Worm (Caenorhabditis elegans) whole organism, L3 larva: ENCODE data around the gene ZK596.3.

Experiments used
- R02D3.7 ChIP-seq: fragments of 150-350 bp; optimal IDR thresholded peaks from 2 replicates; lab custom pipeline; 2014; ENCODE audit warnings: missing biosample characterization, missing genetic modification characterization
- ama-1 ChIP-seq: fragments of 150-350 bp; optimal IDR thresholded peaks from 2 replicates; lab custom pipeline; 2018
- ceh-82 ChIP-seq: fragments of 150-350 bp; optimal IDR thresholded peaks from 2 replicates; lab custom pipeline; 2014; ENCODE audit warnings: missing biosample characterization, missing genetic modification characterization
- ceh-9 ChIP-seq: sonication (generic microtip); optimal IDR thresholded peaks from 2 replicates; lab custom pipeline; 2018; ENCODE audit warnings: missing biosample characterization, missing genetic modification characterization
- daf-12 ChIP-seq: fragments of 150-350 bp; optimal IDR thresholded peaks from 2 replicates; lab custom pipeline; 2014; ENCODE audit warnings: missing biosample characterization, missing genetic modification reagents, missing genetic modification characterization
- egl-27 ChIP-seq: sonication (generic microtip); optimal IDR thresholded peaks from 4 replicates; lab custom pipeline; 2017; ENCODE audit warnings: missing biosample characterization, missing genetic modification reagents, missing genetic modification characterization
- egl-5 ChIP-seq: fragments of 150-350 bp; optimal IDR thresholded peaks from 2 replicates; lab custom pipeline; 2017; ENCODE audit warnings: missing biosample characterization, missing genetic modification reagents, missing genetic modification characterization, inconsistent platforms
- elt-2 ChIP-seq: sonication (generic microtip); optimal IDR thresholded peaks from 2 replicates; lab custom pipeline; 2016; ENCODE audit warnings: missing genetic modification reagents, mild to moderate bottlenecking, missing genetic modification characterization, missing compliant biosample characterization
- elt-3 ChIP-seq, 3 experiments: fragments of 150-350 bp in 1 of 3; sonication (generic microtip) in 2 of 3; optimal IDR thresholded peaks; 2 replicates in 2 of 3; 4 replicates in 1 of 3; lab custom pipeline; 2014 to 2017; ENCODE audit warnings: missing biosample characterization in 3 of 3, missing genetic modification characterization in 3 of 3
- eor-1 ChIP-seq, 2 experiments: fragments of 150-350 bp; optimal IDR thresholded peaks; 2 replicates each; lab custom pipeline; 2014 to 2018; ENCODE audit warnings: missing biosample characterization in 2 of 2, missing genetic modification characterization in 2 of 2
- fkh-10 ChIP-seq: sonication (generic microtip); optimal IDR thresholded peaks from 2 replicates; lab custom pipeline; 2017; ENCODE audit warnings: missing biosample characterization, missing genetic modification reagents, missing genetic modification characterization
- fkh-2 ChIP-seq: fragments of 150-350 bp; optimal IDR thresholded peaks from 2 replicates; lab custom pipeline; 2014; ENCODE audit warnings: missing biosample characterization, missing genetic modification reagents, missing genetic modification characterization
- hmg-11 ChIP-seq: sonication (generic microtip); optimal IDR thresholded peaks from 2 replicates; lab custom pipeline; 2016; ENCODE audit warnings: missing genetic modification characterization, missing compliant biosample characterization
- jun-1 ChIP-seq: fragments of 150-350 bp; optimal IDR thresholded peaks from 2 replicates; lab custom pipeline; 2014; ENCODE audit warnings: missing biosample characterization, missing genetic modification reagents, missing genetic modification characterization
- lin-15B ChIP-seq: fragments of 150-350 bp; optimal IDR thresholded peaks from 2 replicates; lab custom pipeline; 2014; ENCODE audit warnings: missing biosample characterization, missing genetic modification characterization
- lin-39 ChIP-seq: fragments of 150-350 bp; optimal IDR thresholded peaks from 2 replicates; lab custom pipeline; 2018; ENCODE audit warnings: missing biosample characterization, missing genetic modification reagents, missing genetic modification characterization
- lsy-12 ChIP-seq: sonication (generic microtip); optimal IDR thresholded peaks from 2 replicates; lab custom pipeline; 2016; ENCODE audit warnings: mild to moderate bottlenecking, missing genetic modification characterization, missing compliant biosample characterization
- mdl-1 ChIP-seq: fragments of 150-350 bp; optimal IDR thresholded peaks from 2 replicates; lab custom pipeline; 2014; ENCODE audit warnings: missing biosample characterization, missing genetic modification characterization
- mml-1 ChIP-seq: fragments of 150-350 bp; sonication (generic microtip); optimal IDR thresholded peaks from 3 replicates; lab custom pipeline; 2014; ENCODE audit warnings: missing biosample characterization, missing genetic modification characterization
- nfya-1 ChIP-seq: sonication (generic microtip); optimal IDR thresholded peaks from 2 replicates; lab custom pipeline; 2017; ENCODE audit warnings: missing genetic modification characterization, mild to moderate bottlenecking, missing compliant biosample characterization, antibody characterized with exemption, moderate library complexity; ENCODE audit not compliant: insufficient read depth
- nhr-11 ChIP-seq: fragments of 150-350 bp; optimal IDR thresholded peaks from 2 replicates; lab custom pipeline; 2014; ENCODE audit warnings: missing biosample characterization, missing genetic modification characterization
- nhr-12 ChIP-seq: fragments of 150-350 bp; optimal IDR thresholded peaks from 2 replicates; lab custom pipeline; 2014; ENCODE audit warnings: missing biosample characterization, missing genetic modification characterization
- nhr-23 ChIP-seq: fragments of 150-350 bp; optimal IDR thresholded peaks from 2 replicates; lab custom pipeline; 2014; ENCODE audit warnings: missing biosample characterization, missing genetic modification reagents, missing genetic modification characterization
- nhr-237 ChIP-seq: fragments of 150-350 bp; optimal IDR thresholded peaks from 2 replicates; lab custom pipeline; 2014; ENCODE audit warnings: missing biosample characterization, missing genetic modification characterization
- nhr-25 ChIP-seq: sonication (generic microtip); optimal IDR thresholded peaks from 2 replicates; lab custom pipeline; 2017; ENCODE audit warnings: missing biosample characterization, missing genetic modification characterization
- nhr-28 ChIP-seq: fragments of 150-350 bp; optimal IDR thresholded peaks from 2 replicates; lab custom pipeline; 2014; ENCODE audit warnings: missing biosample characterization, missing genetic modification characterization
- nhr-43 ChIP-seq: sonication (generic microtip); optimal IDR thresholded peaks from 2 replicates; lab custom pipeline; 2016; ENCODE audit warnings: mild to moderate bottlenecking, missing genetic modification characterization, missing compliant biosample characterization; ENCODE audit not compliant: poor library complexity, severe bottlenecking
- nhr-67 ChIP-seq: fragments of 150-350 bp; optimal IDR thresholded peaks from 2 replicates; lab custom pipeline; 2014; ENCODE audit warnings: missing biosample characterization, missing genetic modification characterization
- nhr-76 ChIP-seq: fragments of 150-350 bp; sonication (generic microtip); optimal IDR thresholded peaks from 5 replicates; lab custom pipeline; 2014; ENCODE audit warnings: missing biosample characterization, missing genetic modification characterization
- nhr-77 ChIP-seq: fragments of 150-350 bp; optimal IDR thresholded peaks from 2 replicates; lab custom pipeline; 2014; ENCODE audit warnings: missing biosample characterization, missing genetic modification characterization
- pha-4 ChIP-seq: fragments of 150-350 bp; optimal IDR thresholded peaks from 2 replicates; lab custom pipeline; 2014; ENCODE audit warnings: missing biosample characterization, missing genetic modification reagents, missing genetic modification characterization
- pqm-1 ChIP-seq: fragments of 150-350 bp; optimal IDR thresholded peaks from 2 replicates; lab custom pipeline; 2017; ENCODE audit warnings: missing biosample characterization, missing genetic modification characterization, inconsistent platforms
- skn-1 ChIP-seq: fragments of 150-350 bp; optimal IDR thresholded peaks from 2 replicates; lab custom pipeline; 2014; ENCODE audit warnings: missing biosample characterization, missing genetic modification characterization
- unc-39 ChIP-seq: sonication (generic microtip); optimal IDR thresholded peaks from 4 replicates; lab custom pipeline; 2017; ENCODE audit warnings: missing biosample characterization, missing genetic modification characterization
- zag-1 ChIP-seq: fragments of 150-350 bp; optimal IDR thresholded peaks from 2 replicates; lab custom pipeline; 2014; ENCODE audit warnings: missing biosample characterization, missing genetic modification characterization
- ztf-11 ChIP-seq: fragments of 150-350 bp; optimal IDR thresholded peaks from 2 replicates; lab custom pipeline; 2014; ENCODE audit warnings: missing biosample characterization, missing genetic modification characterization
- ztf-4 ChIP-seq: fragments of 150-350 bp; optimal IDR thresholded peaks from 2 replicates; lab custom pipeline; 2014; ENCODE audit warnings: missing biosample characterization, missing genetic modification characterization

ZK596.3 gene

DNA sequence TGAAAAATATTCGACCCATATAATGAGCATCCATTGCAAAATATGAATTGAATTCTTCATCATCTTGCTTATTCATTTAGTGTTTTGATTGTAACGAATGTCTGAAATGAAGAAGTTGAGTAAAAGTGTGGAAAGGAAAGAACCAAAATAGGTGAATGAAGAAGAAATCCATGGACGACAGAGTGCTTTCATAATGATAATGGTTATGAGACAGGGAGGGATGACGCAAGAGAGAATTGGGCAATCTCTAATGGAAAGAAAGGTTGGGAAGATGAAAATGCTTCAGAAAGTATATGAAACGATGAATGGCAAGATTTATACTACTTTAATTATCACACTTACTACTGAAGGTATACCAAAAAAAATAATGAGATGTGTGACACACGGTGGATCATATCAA lies at the start of gene ZK596.3:
TSS of gene ZK596.3 (minus strand) at position 101 of the 400 bp plus-strand sequence.
- TF ChIP-seq nhr-12 (tag; lab: Kevin White, UChicago) (no peak), pha-4 (tag; lab: Kevin White, UChicago) (no peak), ztf-4 (no peak), nhr-25 (tag; lab: Kevin White, UChicago) (no peak), elt-2 (tag; lab: Kevin White, UChicago) (no peak), nhr-76 (tag; lab: Kevin White, UChicago) (no peak), lsy-12 (tag; lab: Kevin White, UChicago) (no peak), mdl-1 (tag; lab: Kevin White, UChicago) (no peak), lin-15B (tag; lab: Kevin White, UChicago) (no peak), egl-5 (no peak), jun-1 (no peak)

DNA sequence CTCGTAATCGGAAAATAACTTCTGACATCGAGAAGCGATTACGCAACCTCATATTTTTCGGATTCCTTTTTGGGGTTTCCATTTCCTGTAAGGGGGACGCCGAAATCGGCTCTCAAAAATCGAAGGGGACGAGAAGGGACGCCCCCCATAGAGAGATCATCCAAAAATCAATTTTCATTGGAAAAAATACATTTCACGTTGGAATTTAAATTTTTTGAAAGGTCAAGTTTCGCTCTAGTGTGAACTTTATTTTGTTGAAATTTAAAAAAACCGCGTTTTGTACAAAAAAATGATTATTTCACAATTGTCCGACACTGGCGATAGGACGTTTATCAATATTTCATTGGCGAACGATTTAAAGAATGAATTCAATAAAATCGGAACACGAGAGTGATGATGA lies 47.8 kb upstream of the ZK596.3 start, which contains the start of gene Y69E1A.3:
TSS of gene Y69E1A.3 (plus strand) at position 301 of the 400 bp plus-strand sequence.
- TF ChIP-seq nhr-11: no peak
- TF ChIP-seq R02D3.7 (tag; lab: Kevin White, UChicago): no peak
- TF ChIP-seq nhr-28 (tag; lab: Kevin White, UChicago): no peak
- TF ChIP-seq nfya-1 (tag; lab: Kevin White, UChicago): no peak
- no peak for TF ChIP-seq ceh-82
- TF ChIP-seq nhr-23 (tag; lab: Kevin White, UChicago): no peak
- TF ChIP-seq nhr-76 (tag; lab: Kevin White, UChicago): no peak
- TF ChIP-seq pqm-1: no peak
- no peak for TF ChIP-seq fkh-2
- no peak for TF ChIP-seq ceh-9
- no peak for TF ChIP-seq ztf-11 (tag; lab: Kevin White, UChicago)
- no peak for TF ChIP-seq nhr-12 (tag; lab: Kevin White, UChicago)
- TF ChIP-seq lsy-12 (tag; lab: Kevin White, UChicago): no peak
- no peak for TF ChIP-seq daf-12 (tag; lab: Kevin White, UChicago)
- no peak for TF ChIP-seq nhr-237 (tag; lab: Kevin White, UChicago)
- no peak for TF ChIP-seq egl-27 (tag; lab: Kevin White, UChicago)

DNA sequence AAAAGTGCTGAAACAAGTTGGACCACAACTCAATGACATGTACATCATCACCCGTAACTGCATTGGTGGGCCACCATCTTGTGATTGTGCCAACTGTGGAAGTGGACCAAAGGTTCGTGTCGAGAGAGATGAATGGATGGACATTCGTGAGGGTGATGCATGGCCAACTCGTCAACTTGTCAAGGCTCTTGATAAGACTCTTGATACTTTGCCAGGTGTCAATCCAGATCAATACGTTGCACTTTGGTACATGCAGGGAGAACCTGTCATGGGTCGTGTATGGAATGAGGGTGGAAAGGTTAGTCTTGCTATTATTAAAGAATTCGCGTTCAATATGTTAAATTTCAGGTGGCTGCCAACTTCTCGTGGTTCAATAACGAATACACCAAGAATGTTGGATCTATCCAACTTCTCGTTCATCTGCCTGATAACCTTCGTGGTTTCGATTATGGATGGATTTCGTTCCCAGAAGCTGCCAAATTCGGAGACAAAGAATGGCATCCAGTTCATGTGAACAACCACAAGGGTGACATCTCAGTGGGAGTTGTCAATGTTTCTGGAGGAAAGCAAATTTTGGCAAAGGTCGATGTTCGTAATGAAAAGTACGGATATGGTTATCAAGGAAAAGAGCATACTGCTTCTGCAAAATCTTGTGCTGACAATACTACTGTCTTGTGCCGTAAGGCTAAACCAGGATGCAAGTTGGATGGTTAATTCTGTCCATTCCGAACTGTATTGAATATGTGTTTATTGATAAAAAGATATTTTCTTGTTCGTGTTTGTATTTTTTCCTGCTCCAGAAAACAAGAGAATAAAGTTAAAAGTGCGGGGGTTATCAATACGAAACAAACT lies 46.4 kb upstream of the ZK596.3 start:
- TF ChIP-seq nhr-23 (tag; lab: Kevin White, UChicago) (no peak), ztf-4 (no peak), nhr-43 (peak; percentile 41), unc-39 (no peak), nhr-67 (tag; lab: Kevin White, UChicago) (no peak)
- TF ChIP-seq, all 47 proteins: peak for 1

DNA sequence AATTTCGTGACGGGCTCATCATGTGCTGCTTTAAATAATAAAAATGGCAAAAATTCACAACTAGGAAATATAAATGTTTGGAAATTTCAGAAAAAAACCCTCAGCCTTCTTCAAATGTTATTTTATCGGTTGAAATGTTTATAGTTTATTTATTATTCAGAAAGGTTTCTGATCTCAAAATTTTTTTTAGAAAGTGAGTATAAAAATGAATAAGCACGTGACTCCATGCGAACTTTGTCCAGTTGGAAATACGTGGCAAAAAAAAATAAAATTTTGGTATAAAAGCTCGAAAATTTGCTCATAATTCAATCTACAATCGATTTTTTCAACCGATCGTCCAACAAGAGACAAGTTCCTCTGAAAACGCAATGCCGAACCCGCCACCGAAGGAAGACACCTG lies 45.3 kb upstream of the ZK596.3 start, which contains the start of gene nsph-3.1:
TSS of gene nsph-3.1 (plus strand) at position 301 of the 400 bp plus-strand sequence.
- TF ChIP-seq jun-1 (no peak), ama-1 (lab: Kevin White, UChicago) (no peak), hmg-11 (tag; lab: Kevin White, UChicago) (no peak), egl-27 (tag; lab: Kevin White, UChicago) (no peak), fkh-10 (GFP tag; lab: Kevin White, UChicago) (no peak), pha-4 (tag; lab: Kevin White, UChicago) (no peak), lin-15B (tag; lab: Kevin White, UChicago) (no peak), zag-1 (tag; lab: Kevin White, UChicago) (no peak), nhr-237 (tag; lab: Kevin White, UChicago) (no peak)
- TF ChIP-seq, all 47 proteins: peak for 0

DNA sequence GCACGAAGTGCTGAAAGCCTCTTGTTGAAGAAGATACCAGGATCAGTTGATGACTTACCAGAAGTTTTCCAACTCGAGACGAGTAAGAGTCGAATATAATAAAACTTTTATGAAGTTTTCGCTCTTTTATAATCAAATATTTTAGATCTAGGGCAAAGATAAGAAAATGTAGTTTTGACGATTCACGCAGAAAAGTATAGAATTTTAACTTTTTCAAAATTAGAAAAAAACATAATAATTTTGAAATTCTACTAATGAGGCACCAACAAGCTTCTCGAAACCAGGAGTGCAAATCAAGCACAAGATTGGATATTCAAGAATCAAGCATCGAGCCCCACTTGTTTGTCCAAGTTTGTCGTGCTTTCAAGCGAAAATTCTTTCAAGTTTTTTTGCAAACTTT lies 44.6 kb upstream of the ZK596.3 start, which contains the start of gene Y69E1A.1:
TSS of gene Y69E1A.1 (minus strand) at position 101 of the 400 bp plus-strand sequence.
- no peak for TF ChIP-seq jun-1
- TF ChIP-seq ceh-82: no peak
- no peak for TF ChIP-seq lin-39
- no peak for TF ChIP-seq daf-12 (tag; lab: Kevin White, UChicago)
- no peak for TF ChIP-seq ama-1 (lab: Kevin White, UChicago)
- TF ChIP-seq fkh-10 (GFP tag; lab: Kevin White, UChicago): no peak
- no peak for TF ChIP-seq eor-1 (tag; optimal IDR thresholded peaks at IDR 0.05; lab: Kevin White, UChicago)
- no peak for TF ChIP-seq fkh-2
- TF ChIP-seq nhr-25 (tag; lab: Kevin White, UChicago): no peak
- TF ChIP-seq nhr-76 (tag; lab: Kevin White, UChicago): no peak
- no peak for TF ChIP-seq nhr-11
- TF ChIP-seq R02D3.7 (tag; lab: Kevin White, UChicago): no peak
- TF ChIP-seq elt-3 (tag; optimal IDR thresholded peaks at IDR 0.05; lab: Kevin White, UChicago): no peak
- no peak for TF ChIP-seq nhr-77 (tag; lab: Kevin White, UChicago)
- no peak for TF ChIP-seq mml-1 (tag; lab: Kevin White, UChicago)
- TF ChIP-seq skn-1 (tag; lab: Kevin White, UChicago): no peak
